Worm (Caenorhabditis elegans): Measurements from ENCODE around the gene men-1.

Gene men-1

DNA sequence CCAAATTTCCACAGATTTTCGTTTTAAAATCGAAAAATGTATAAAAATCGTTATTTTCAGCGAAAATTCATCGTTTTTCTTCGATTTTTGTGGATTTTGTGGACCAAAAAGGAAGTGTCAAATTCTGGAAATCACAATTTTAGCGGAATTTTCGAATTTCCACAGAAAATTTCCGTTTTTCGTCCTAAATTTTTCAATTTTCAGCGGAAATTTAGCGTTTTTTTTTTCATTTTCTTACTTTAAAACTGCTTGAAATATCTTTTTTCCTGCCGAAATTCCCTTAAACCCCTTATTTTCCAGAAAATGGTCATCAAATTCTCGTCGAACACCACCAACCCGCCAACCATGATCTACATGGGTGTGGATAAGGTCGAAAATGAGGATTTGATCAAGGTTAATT is 18.1 kb upstream of the men-1 start, which contains the start of gene Y54G11A.2:
Y54G11A.2 (plus strand) TSS at position 301 of the 400 bp plus-strand sequence.
- no peak for TF ChIP-seq sea-1 (GFP tag; conservative IDR thresholded peaks at IDR 0.05)
- TF ChIP-seq scrt-1 (GFP tag; IDR thresholded peaks at IDR 0.05) = no peak
- no peak for TF ChIP-seq hnd-1 (tag; optimal IDR thresholded peaks at IDR 0.05)
- TF ChIP-seq tbx-11 (GFP tag; IDR thresholded peaks at IDR 0.05) = no peak
- TF ChIP-seq ceh-13 (GFP tag; optimal IDR thresholded peaks at IDR 0.05) = no peak
- no peak for TF ChIP-seq ama-1 (optimal IDR thresholded peaks at IDR 0.05)
- no peak for TF ChIP-seq ets-7 (tag; optimal IDR thresholded peaks at IDR 0.05)
- TF ChIP-seq tbx-37 (GFP tag; conservative IDR thresholded peaks at IDR 0.05) = no peak
- TF ChIP-seq hmg-4 (GFP tag; optimal IDR thresholded peaks at IDR 0.05) = no peak
- TF ChIP-seq tra-4 (tag; optimal IDR thresholded peaks at IDR 0.05) = no peak
- no peak for TF ChIP-seq hmbx-1 (tag; optimal IDR thresholded peaks at IDR 0.05)

DNA sequence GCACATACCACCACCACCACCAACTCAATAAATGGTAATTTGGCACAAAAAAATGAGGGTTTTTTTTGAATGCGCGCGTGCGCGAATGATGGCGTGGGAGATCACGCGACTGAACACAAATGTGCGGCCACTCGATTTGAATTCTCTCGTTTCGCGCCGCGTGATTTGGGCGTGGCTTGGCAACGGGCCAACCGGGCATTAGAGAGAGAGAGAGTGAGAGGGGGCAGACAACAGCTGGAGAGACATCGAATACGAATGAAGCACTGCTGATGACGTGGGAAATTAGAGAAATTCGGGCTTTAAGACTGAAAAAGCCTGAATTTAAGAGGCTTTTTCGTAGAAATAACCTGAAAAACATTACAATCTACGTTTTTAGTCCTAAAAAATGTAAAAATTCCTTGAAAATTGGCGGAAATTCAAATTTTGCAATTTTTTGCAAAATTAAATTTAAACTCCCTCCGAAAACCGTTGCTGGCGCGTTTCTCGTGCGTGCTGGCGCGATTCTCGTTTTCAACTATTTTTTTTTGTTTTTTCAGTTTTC is 17.6 kb upstream of the men-1 start:
- TF ChIP-seq hnd-1 (tag; optimal IDR thresholded peaks at IDR 0.05) (peak; percentile 1), flt-1 (GFP tag; IDR thresholded peaks at IDR 0.05) (peak; percentile 13), aly-1 (tag; optimal IDR thresholded peaks at IDR 0.05) (peak; percentile 65), B0310.2 (tag; optimal IDR thresholded peaks at IDR 0.05) (peak; percentile 87), scrt-1 (GFP tag; IDR thresholded peaks at IDR 0.05) (peak; percentile 54; the same call in 1 of the 2 replicates), pes-1 (GFP tag; IDR thresholded peaks at IDR 0.05) (peak; percentile 66), tbx-11 (GFP tag; IDR thresholded peaks at IDR 0.05) (no peak), ceh-36 (tag; optimal IDR thresholded peaks at IDR 0.05) (peak; percentile 50), tbx-37 (GFP tag; conservative IDR thresholded peaks at IDR 0.05) (no peak), tra-4 (tag; optimal IDR thresholded peaks at IDR 0.05) (peak; percentile 52), hmg-4 (GFP tag; optimal IDR thresholded peaks at IDR 0.05) (peak; percentile 76), hmbx-1 (tag; optimal IDR thresholded peaks at IDR 0.05) (peak; percentile 30), ceh-13 (GFP tag; optimal IDR thresholded peaks at IDR 0.05) (no peak), sea-1 (GFP tag; conservative IDR thresholded peaks at IDR 0.05) (peak; percentile 52; the same call in 1 of the 2 replicates), F13C5.2 (tag; optimal IDR thresholded peaks at IDR 0.05) (peak; percentile 81), ets-7 (tag; optimal IDR thresholded peaks at IDR 0.05) (no peak), ama-1 (optimal IDR thresholded peaks at IDR 0.05) (peak; percentile 96)

DNA sequence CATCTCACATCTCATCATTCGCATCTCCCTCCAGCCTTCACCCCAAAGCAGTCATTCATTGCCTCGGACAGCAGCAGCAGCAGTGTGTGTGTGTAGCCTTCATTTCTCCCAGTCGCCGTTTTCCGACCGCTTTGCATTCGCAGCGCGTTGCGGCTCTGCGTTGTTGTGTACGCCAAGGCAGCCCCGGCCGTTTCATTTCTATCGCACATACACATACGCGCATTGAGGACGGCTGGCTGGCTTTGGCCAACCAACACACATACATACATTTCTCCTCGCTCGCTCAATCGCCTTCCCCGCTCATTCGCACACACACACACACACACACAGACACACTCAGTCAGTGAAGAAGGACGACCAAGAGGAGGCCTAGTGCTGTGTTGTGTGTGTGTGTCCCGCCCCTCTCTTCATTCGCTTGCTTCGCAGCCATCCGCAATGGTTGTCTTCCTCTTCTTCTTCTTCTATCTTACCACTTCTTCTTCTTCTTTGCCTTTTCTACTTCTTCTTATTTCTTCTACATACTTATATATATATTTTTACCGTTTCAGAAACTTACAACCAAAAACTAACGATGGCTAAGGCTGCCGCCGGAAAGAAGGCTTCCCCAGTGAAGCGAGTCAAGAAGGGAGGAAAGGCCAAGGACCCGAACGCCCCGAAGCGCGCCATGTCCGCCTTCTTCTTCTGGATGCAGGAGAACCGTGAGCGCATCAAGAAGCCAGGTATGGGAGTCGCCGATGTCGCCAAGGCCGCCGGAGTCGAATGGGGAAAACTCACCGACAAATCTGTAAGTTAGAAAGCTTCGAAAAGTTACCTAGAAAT is 16.4 kb upstream of the men-1 start, which contains the start of gene hmg-1.1:
hmg-1.1 (plus strand) TSS at position 549 of the 819 bp plus-strand sequence.
- TF ChIP-seq sea-1 (GFP tag; conservative IDR thresholded peaks at IDR 0.05) (peak; percentile 78), tbx-11 (GFP tag; IDR thresholded peaks at IDR 0.05) (peak; percentile 48; the same call in 1 of the 2 replicates), B0310.2 (tag; optimal IDR thresholded peaks at IDR 0.05) (no peak), tbx-37 (GFP tag; conservative IDR thresholded peaks at IDR 0.05) (no peak; the same call in 1 of the 2 replicates), aly-1 (tag; optimal IDR thresholded peaks at IDR 0.05) (peak; percentile 21), scrt-1 (GFP tag; IDR thresholded peaks at IDR 0.05) (no peak), hmbx-1 (tag; optimal IDR thresholded peaks at IDR 0.05) (no peak), hnd-1 (tag; optimal IDR thresholded peaks at IDR 0.05) (no peak), F13C5.2 (tag; optimal IDR thresholded peaks at IDR 0.05) (peak; percentile 82), ets-7 (tag; optimal IDR thresholded peaks at IDR 0.05) (no peak), ama-1 (optimal IDR thresholded peaks at IDR 0.05) (peak; percentile 86), tra-4 (tag; optimal IDR thresholded peaks at IDR 0.05) (no peak), pes-1 (GFP tag; IDR thresholded peaks at IDR 0.05) (peak; percentile 55; the same call in 1 of the 2 replicates), hmg-4 (GFP tag; optimal IDR thresholded peaks at IDR 0.05) (peak; percentile 97), ceh-36 (tag; optimal IDR thresholded peaks at IDR 0.05) (peak; percentile 17), flt-1 (GFP tag; IDR thresholded peaks at IDR 0.05) (peak; percentile 19; the same call in 1 of the 2 replicates), ceh-13 (GFP tag; optimal IDR thresholded peaks at IDR 0.05) (peak; percentile 33)

DNA sequence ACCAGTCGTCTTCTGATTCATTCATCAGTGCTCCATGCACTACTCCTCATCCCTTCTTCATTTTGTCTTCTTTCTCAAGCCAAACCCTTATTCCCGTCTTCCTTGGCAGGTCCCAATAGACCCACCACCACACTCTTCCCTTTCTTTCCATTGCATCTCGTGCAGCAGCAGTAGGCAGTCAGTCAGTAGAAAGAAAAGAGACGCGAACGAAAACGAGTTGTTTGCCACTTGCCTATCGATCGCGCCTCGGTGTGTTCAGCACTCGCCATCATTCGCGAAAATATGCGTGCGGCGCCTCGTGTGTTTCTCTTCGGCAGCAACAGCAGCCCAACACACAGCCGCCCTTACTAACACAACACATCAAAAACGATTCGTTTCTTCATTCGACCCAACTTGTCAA is 15.6 kb upstream of the men-1 start:
- TF ChIP-seq B0310.2 (tag; optimal IDR thresholded peaks at IDR 0.05) = no peak
- TF ChIP-seq tbx-37 (GFP tag; conservative IDR thresholded peaks at IDR 0.05) = no peak
- TF ChIP-seq scrt-1 (GFP tag; IDR thresholded peaks at IDR 0.05) = no peak
- TF ChIP-seq ets-7 (tag; optimal IDR thresholded peaks at IDR 0.05) = peak; percentile 20
- no peak for TF ChIP-seq hnd-1 (tag; optimal IDR thresholded peaks at IDR 0.05)
- peak; percentile 95 for TF ChIP-seq ama-1 (optimal IDR thresholded peaks at IDR 0.05)
- TF ChIP-seq ceh-36 (tag; optimal IDR thresholded peaks at IDR 0.05) = peak; percentile 14
- no peak for TF ChIP-seq ceh-13 (GFP tag; optimal IDR thresholded peaks at IDR 0.05)
- no peak for TF ChIP-seq hmbx-1 (tag; optimal IDR thresholded peaks at IDR 0.05)
- TF ChIP-seq tbx-11 (GFP tag; IDR thresholded peaks at IDR 0.05) = 0 out of 2 replicates have a peak, but pooled peaks have one; percentile 22
- no peak; the same call in 1 of the 2 replicates for TF ChIP-seq sea-1 (GFP tag; conservative IDR thresholded peaks at IDR 0.05)
- peak; percentile 70 for TF ChIP-seq aly-1 (tag; optimal IDR thresholded peaks at IDR 0.05)
- peak; percentile 76 for TF ChIP-seq hmg-4 (GFP tag; optimal IDR thresholded peaks at IDR 0.05)
- no peak for TF ChIP-seq F13C5.2 (tag; optimal IDR thresholded peaks at IDR 0.05)
- TF ChIP-seq tra-4 (tag; optimal IDR thresholded peaks at IDR 0.05) = no peak
- TF ChIP-seq flt-1 (GFP tag; IDR thresholded peaks at IDR 0.05) = peak; percentile 73
- TF ChIP-seq pes-1 (GFP tag; IDR thresholded peaks at IDR 0.05) = peak; percentile 61

DNA sequence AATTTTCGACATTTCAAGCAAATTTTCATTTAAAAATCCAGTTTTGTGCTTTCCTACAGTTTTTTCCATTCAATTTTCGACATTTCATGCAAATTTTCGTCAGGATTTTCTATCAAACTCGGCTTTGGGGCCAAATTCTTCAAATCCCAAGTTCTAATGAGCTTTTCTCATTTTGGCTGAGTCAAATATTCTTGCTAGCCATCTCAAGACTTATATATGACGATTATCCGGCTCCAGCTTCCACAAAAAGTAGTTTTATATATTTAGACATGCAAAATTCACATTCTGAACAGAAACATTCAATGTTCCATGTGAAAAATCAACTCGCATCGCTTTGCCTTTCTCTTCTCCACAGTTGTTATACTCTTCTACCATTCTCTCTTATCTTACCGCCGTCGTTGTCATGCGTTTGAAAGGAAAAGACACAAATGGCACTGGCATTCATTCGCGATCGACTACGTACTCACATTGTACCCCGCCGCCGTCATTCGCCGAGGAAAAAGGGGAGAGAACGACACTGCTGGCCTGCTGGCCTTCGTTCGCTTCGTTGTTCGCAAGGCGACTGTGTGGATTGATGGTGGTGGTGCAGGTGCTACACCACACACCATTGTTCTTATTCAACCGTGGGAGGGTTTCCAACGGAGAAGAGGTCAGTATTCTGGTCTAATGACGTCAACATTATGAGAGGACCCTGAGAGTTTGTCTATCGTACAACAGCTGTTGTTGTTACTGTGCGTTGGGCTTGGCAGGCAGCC is 14.0 kb upstream of the men-1 start:
- TF ChIP-seq tbx-11 (GFP tag; IDR thresholded peaks at IDR 0.05) (0 out of 2 replicates have a peak, but pooled peaks have one; percentile 32), sea-1 (GFP tag; conservative IDR thresholded peaks at IDR 0.05) (peak; percentile 64; the same call in 1 of the 2 replicates), aly-1 (tag; optimal IDR thresholded peaks at IDR 0.05) (peak; percentile 15), hmg-4 (GFP tag; optimal IDR thresholded peaks at IDR 0.05) (peak; percentile 94), F13C5.2 (tag; optimal IDR thresholded peaks at IDR 0.05) (no peak), pes-1 (GFP tag; IDR thresholded peaks at IDR 0.05) (0 out of 2 replicates have a peak, but pooled peaks have one; percentile 15), ceh-36 (tag; optimal IDR thresholded peaks at IDR 0.05) (no peak), ceh-13 (GFP tag; optimal IDR thresholded peaks at IDR 0.05) (no peak)
